Fruit fly (Drosophila melanogaster) Kc167 (cell line): ENCODE data around the gene CG31549.

Experiments
- Myc ChIP-seq: fragments of >200 bp; optimal IDR thresholded peaks from 2 replicates; lab custom pipeline; 2017; ENCODE audit warnings: missing external identifiers
- h ChIP-seq: fragments of >200 bp; optimal IDR thresholded peaks from 3 replicates; lab custom pipeline; 2018; ENCODE audit warnings: missing external identifiers

DNA sequence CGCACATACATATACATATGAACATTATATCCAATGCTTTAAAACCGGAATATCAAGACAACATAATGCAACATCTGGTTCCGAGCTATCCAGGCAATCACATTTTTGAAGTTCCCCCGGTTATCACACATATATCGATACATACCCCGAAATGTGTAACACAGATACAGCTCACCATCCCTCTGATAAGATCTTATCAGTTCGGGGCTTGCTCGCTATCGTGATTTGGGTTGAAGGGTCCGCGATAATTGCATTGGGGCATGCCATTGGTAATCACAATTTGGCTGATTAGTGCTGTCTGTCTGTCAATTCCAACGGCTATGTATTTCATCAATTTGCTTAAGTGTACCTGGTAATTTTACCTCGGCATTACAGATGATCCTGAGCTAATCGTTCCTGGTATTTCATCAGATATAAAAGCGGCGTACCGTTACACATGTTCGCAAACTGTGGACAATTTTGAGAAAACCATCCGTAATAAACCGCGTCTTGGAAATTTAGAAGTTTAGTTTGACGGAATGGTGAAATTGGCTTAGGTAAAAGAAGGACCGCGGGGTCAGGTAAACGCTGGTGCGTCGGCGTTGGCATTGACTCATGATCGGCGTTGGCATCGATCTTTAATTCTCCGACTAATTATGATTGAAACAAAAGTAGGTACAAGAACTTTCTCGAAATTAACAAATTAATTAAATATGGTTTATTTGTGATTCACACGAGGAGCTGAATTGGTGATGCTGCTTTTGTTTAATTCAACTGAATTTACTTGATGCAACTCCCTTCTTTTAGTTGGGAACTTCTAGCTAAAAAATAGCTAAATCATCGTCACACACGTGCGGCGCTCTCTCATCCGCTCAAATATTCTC is 40.0 kb downstream of the CG31549 start:
- TF ChIP-seq h (lab: Kevin White, UChicago): no peak
- no peak for TF ChIP-seq Myc (lab: Kevin White, UChicago)
